Worm (Caenorhabditis elegans) whole organism, L4 larva: ENCODE data around the gene magu-2.

Experiments used
- D1046.2 ChIP-seq: fragments of 200-800 bp; sonication (Bioruptor generic); IDR thresholded peaks from 2 replicates; pipeline ENCODE4 v1.3.6; 2022; ENCODE audit warnings: missing genetic modification characterization, missing compliant biosample characterization
- F37D6.2 ChIP-seq: sonication (generic microtip); optimal IDR thresholded peaks from 2 replicates; lab custom pipeline; 2016; ENCODE audit warnings: mild to moderate bottlenecking, missing genetic modification characterization, missing compliant biosample characterization
- F44E2.7 ChIP-seq: fragments of 200-800 bp; sonication (Bioruptor generic); IDR thresholded peaks from 2 replicates; pipeline ENCODE4 v2.1.2; 2022; ENCODE audit warnings: missing genetic modification characterization, missing compliant biosample characterization
- F49E8.2 ChIP-seq: sonication (generic microtip); optimal IDR thresholded peaks from 2 replicates; lab custom pipeline; 2016; ENCODE audit warnings: missing compliant biosample characterization, mild to moderate bottlenecking, missing genetic modification characterization, borderline replicate concordance
- T26A8.4 ChIP-seq: fragments of 200-800 bp; sonication (Bioruptor generic); IDR thresholded peaks from 2 replicates; pipeline ENCODE4 v1.3.6; 2022; ENCODE audit warnings: missing genetic modification characterization, missing compliant biosample characterization
- ZK337.2 ChIP-seq: fragments of 200-800 bp; sonication (Bioruptor generic); IDR thresholded peaks from 2 replicates; pipeline ENCODE4 v1.3.6; 2022; ENCODE audit warnings: missing genetic modification reagents, missing genetic modification characterization, missing compliant biosample characterization
- ZK546.5 ChIP-seq, 2 experiments: sonication (generic microtip); optimal IDR thresholded peaks; 2 replicates each; lab custom pipeline; 2017; ENCODE audit warnings: missing biosample characterization in 2 of 2, missing genetic modification characterization in 2 of 2
- aly-2 ChIP-seq: sonication (generic microtip); optimal IDR thresholded peaks from 2 replicates; lab custom pipeline; 2018; ENCODE audit warnings: missing biosample characterization, missing genetic modification characterization
- ama-1 ChIP-seq: fragments of 150-350 bp; optimal IDR thresholded peaks from 2 replicates; lab custom pipeline; 2014; ENCODE audit warnings: inconsistent platforms, mixed read lengths
- arid-1 ChIP-seq: fragments of 200-800 bp; sonication (Bioruptor generic); conservative IDR thresholded peaks from 2 replicates; pipeline ENCODE4 v1.3.6; 2022; ENCODE audit warnings: missing genetic modification reagents, missing genetic modification characterization, missing compliant biosample characterization
- ceh-20 ChIP-seq: fragments of 200-800 bp; sonication (Bioruptor generic); IDR thresholded peaks from 2 replicates; pipeline ENCODE4 v1.3.6; 2022; ENCODE audit warnings: missing genetic modification reagents, missing genetic modification characterization, missing compliant biosample characterization
- ceh-32 ChIP-seq: sonication (generic microtip); optimal IDR thresholded peaks from 2 replicates; lab custom pipeline; 2016; ENCODE audit warnings: mild to moderate bottlenecking, missing genetic modification characterization, missing compliant biosample characterization; ENCODE audit not compliant: poor library complexity
- ceh-44 ChIP-seq: fragments of 200-800 bp; sonication (Bioruptor generic); IDR thresholded peaks from 2 replicates; pipeline ENCODE4 v1.3.6; 2022; ENCODE audit warnings: missing genetic modification reagents, missing genetic modification characterization, missing compliant biosample characterization
- ceh-62 ChIP-seq: sonication (generic microtip); optimal IDR thresholded peaks from 2 replicates; lab custom pipeline; 2017; ENCODE audit warnings: missing biosample characterization, missing genetic modification characterization
- cey-2 ChIP-seq: sonication (generic microtip); optimal IDR thresholded peaks from 3 replicates; lab custom pipeline; 2017; ENCODE audit warnings: missing genetic modification characterization, mild to moderate bottlenecking, missing compliant biosample characterization, antibody characterized with exemption, borderline replicate concordance; ENCODE audit not compliant: insufficient read depth
- daf-12 ChIP-seq: fragments of 150-350 bp; optimal IDR thresholded peaks from 2 replicates; lab custom pipeline; 2014; ENCODE audit warnings: missing biosample characterization, missing genetic modification reagents, missing genetic modification characterization
- daf-16 ChIP-seq, 3 experiments: sonication (generic microtip); optimal IDR thresholded peaks; 2 replicates each; lab custom pipeline; 2016 to 2017; ENCODE audit warnings: missing genetic modification characterization in 3 of 3, missing genetic modification reagents in 3 of 3, mild to moderate bottlenecking in 2 of 3, missing compliant biosample characterization in 2 of 3, missing biosample characterization in 1 of 3, moderate library complexity in 1 of 3
- daf-8 ChIP-seq: fragments of 200-800 bp; sonication (Bioruptor generic); IDR thresholded peaks from 2 replicates; pipeline ENCODE4 v1.3.6; 2022; ENCODE audit warnings: missing genetic modification characterization, missing compliant biosample characterization
- dmd-8 ChIP-seq: fragments of 200-800 bp; sonication (Bioruptor generic); IDR thresholded peaks from 2 replicates; pipeline ENCODE4 v1.3.6; 2022; ENCODE audit warnings: missing genetic modification characterization, missing compliant biosample characterization
- duxl-1 ChIP-seq: sonication (generic microtip); optimal IDR thresholded peaks from 2 replicates; lab custom pipeline; 2016; ENCODE audit warnings: mild to moderate bottlenecking, missing genetic modification characterization, moderate library complexity, missing compliant biosample characterization; ENCODE audit not compliant: poor library complexity
- egl-27 ChIP-seq: sonication (generic microtip); optimal IDR thresholded peaks from 3 replicates; lab custom pipeline; 2017; ENCODE audit warnings: missing biosample characterization, missing genetic modification reagents, missing genetic modification characterization
- fkh-10 ChIP-seq: fragments of 150-350 bp; optimal IDR thresholded peaks from 2 replicates; lab custom pipeline; 2014; ENCODE audit warnings: missing biosample characterization, missing genetic modification reagents, missing genetic modification characterization
- hlh-11 ChIP-seq: fragments of 200-800 bp; sonication (Bioruptor generic); optimal IDR thresholded peaks from 2 replicates; lab custom pipeline; 2018; ENCODE audit warnings: mild to moderate bottlenecking, missing genetic modification characterization, missing compliant biosample characterization
- hmg-1.1 ChIP-seq: fragments of 200-800 bp; sonication (Bioruptor generic); IDR thresholded peaks from 2 replicates; pipeline ENCODE4 v1.3.6; 2022; ENCODE audit warnings: missing genetic modification reagents, missing genetic modification characterization, missing compliant biosample characterization
- jun-1 ChIP-seq: fragments of 150-350 bp; optimal IDR thresholded peaks from 2 replicates; lab custom pipeline; 2014; ENCODE audit warnings: missing biosample characterization, missing genetic modification reagents, missing genetic modification characterization
- lim-7 ChIP-seq: fragments of 200-800 bp; sonication (Bioruptor generic); IDR thresholded peaks from 2 replicates; pipeline ENCODE4 v1.3.6; 2022; ENCODE audit warnings: missing genetic modification characterization, missing compliant biosample characterization
- lin-15B ChIP-seq: fragments of 150-350 bp; sonication (generic microtip); optimal IDR thresholded peaks from 3 replicates; lab custom pipeline; 2014; ENCODE audit warnings: missing biosample characterization, missing genetic modification characterization
- lsy-2 ChIP-seq, 2 experiments: fragments of 150-350 bp in 1 of 2; sonication (generic microtip) in 1 of 2; optimal IDR thresholded peaks; 2 replicates each; lab custom pipeline; 2014 to 2017; ENCODE audit warnings: missing biosample characterization in 2 of 2, missing genetic modification characterization in 2 of 2
- madf-5 ChIP-seq, 2 experiments: fragments of 200-800 bp; sonication (Bioruptor generic); IDR thresholded peaks; 2 replicates each; pipeline ENCODE4 v1.3.6; 2022; ENCODE audit warnings: missing compliant biosample characterization in 2 of 2, missing genetic modification characterization in 2 of 2
- madf-9 ChIP-seq: fragments of 200-800 bp; sonication (Bioruptor generic); conservative IDR thresholded peaks from 2 replicates; pipeline ENCODE4 v1.3.6; 2022; ENCODE audit warnings: missing genetic modification reagents, missing genetic modification characterization, missing compliant biosample characterization
- mdt-29 ChIP-seq: fragments of 200-800 bp; sonication (Bioruptor generic); IDR thresholded peaks from 2 replicates; pipeline ENCODE4 v1.3.6; 2022; ENCODE audit warnings: missing genetic modification reagents, missing genetic modification characterization, missing compliant biosample characterization
- mep-1 ChIP-seq: fragments of 150-350 bp; sonication (generic microtip); optimal IDR thresholded peaks from 3 replicates; lab custom pipeline; 2014; ENCODE audit warnings: missing biosample characterization, missing genetic modification characterization
- mes-2 ChIP-seq: sonication (generic microtip); optimal IDR thresholded peaks from 2 replicates; lab custom pipeline; 2016; ENCODE audit warnings: missing genotype, mild to moderate bottlenecking, missing genetic modification characterization, missing compliant biosample characterization; ENCODE audit not compliant: poor library complexity, severe bottlenecking
- mxl-2 ChIP-seq: fragments of 200-800 bp; sonication (Bioruptor generic); conservative IDR thresholded peaks from 2 replicates; pipeline ENCODE4 v1.3.6; 2022; ENCODE audit warnings: missing genetic modification reagents, missing genetic modification characterization, missing compliant biosample characterization
- mxl-3 ChIP-seq: fragments of 200-800 bp; sonication (Bioruptor generic); optimal IDR thresholded peaks from 2 replicates; lab custom pipeline; 2018; ENCODE audit warnings: mild to moderate bottlenecking, missing genetic modification characterization, missing compliant biosample characterization
- nhr-102 ChIP-seq: sonication (generic microtip); optimal IDR thresholded peaks from 2 replicates; lab custom pipeline; 2016; ENCODE audit warnings: mild to moderate bottlenecking, missing genetic modification characterization, moderate library complexity, missing compliant biosample characterization
- nhr-237 ChIP-seq: sonication (generic microtip); optimal IDR thresholded peaks from 2 replicates; lab custom pipeline; 2017; ENCODE audit warnings: missing biosample characterization, missing genetic modification characterization
- nhr-41 ChIP-seq: fragments of 200-800 bp; sonication (Bioruptor generic); IDR thresholded peaks from 2 replicates; pipeline ENCODE4 v1.3.6; 2022; ENCODE audit warnings: missing genetic modification reagents, missing genetic modification characterization, missing compliant biosample characterization
- saeg-2 ChIP-seq: fragments of 200-800 bp; sonication (Bioruptor generic); IDR thresholded peaks from 2 replicates; pipeline ENCODE4 v1.3.6; 2022; ENCODE audit warnings: missing genetic modification reagents, missing genetic modification characterization, missing compliant biosample characterization
- set-16 ChIP-seq: fragments of 200-800 bp; sonication (Bioruptor generic); IDR thresholded peaks from 2 replicates; pipeline ENCODE4 v1.3.6; 2022; ENCODE audit warnings: missing genetic modification reagents, missing genetic modification characterization, missing compliant biosample characterization
- snpc-1.2 ChIP-seq: fragments of 200-800 bp; sonication (Bioruptor generic); IDR thresholded peaks from 2 replicates; pipeline ENCODE4 v1.3.6; 2022; ENCODE audit warnings: missing genetic modification reagents, missing genetic modification characterization, missing compliant biosample characterization
- snpc-4 ChIP-seq: fragments of 150-350 bp; optimal IDR thresholded peaks from 2 replicates; lab custom pipeline; 2014; ENCODE audit warnings: missing biosample characterization, missing genetic modification characterization
- tag-97 ChIP-seq: fragments of 200-800 bp; sonication (Bioruptor generic); IDR thresholded peaks from 2 replicates; pipeline ENCODE4 v1.3.6; 2022; ENCODE audit warnings: missing genetic modification characterization, missing compliant biosample characterization
- tra-1 ChIP-seq: fragments of 200-800 bp; sonication (Bioruptor generic); IDR thresholded peaks from 2 replicates; pipeline ENCODE4 v1.3.6; 2022; ENCODE audit warnings: missing genetic modification reagents, missing genetic modification characterization, missing compliant biosample characterization
- zfp-2 ChIP-seq: sonication (generic microtip); optimal IDR thresholded peaks from 2 replicates; lab custom pipeline; 2016; ENCODE audit warnings: mild to moderate bottlenecking, missing genetic modification characterization, missing compliant biosample characterization
- zfp-3 ChIP-seq: fragments of 200-800 bp; sonication (Bioruptor generic); conservative IDR thresholded peaks from 2 replicates; pipeline ENCODE4 v1.3.6; 2022; ENCODE audit warnings: missing genetic modification reagents, missing genetic modification characterization, missing compliant biosample characterization
- zip-2 ChIP-seq: fragments of 150-350 bp; optimal IDR thresholded peaks from 2 replicates; lab custom pipeline; 2014; ENCODE audit warnings: missing biosample characterization, missing genetic modification characterization
- ztf-7 ChIP-seq: fragments of 150-350 bp; optimal IDR thresholded peaks from 2 replicates; lab custom pipeline; 2014; ENCODE audit warnings: missing biosample characterization, missing genetic modification characterization

Gene magu-2

ce11 chrV:8769154-8769553 lies 31.7 kb downstream of the magu-2 start (continued):
- TF ChIP-seq zfp-3 (GFP tag; lab: Robert Waterston, UW), result peak; percentile 60; the same call in 1 of the 2 replicates
- no peak for TF ChIP-seq madf-9 (GFP tag; lab: Robert Waterston, UW)
- no peak for TF ChIP-seq D1046.2 (GFP tag; lab: Robert Waterston, UW)
- no peak for TF ChIP-seq mes-2 (tag; lab: Kevin White, UChicago)
- TF ChIP-seq hmg-1.1 (GFP tag; lab: Robert Waterston, UW), result no peak

DNA sequence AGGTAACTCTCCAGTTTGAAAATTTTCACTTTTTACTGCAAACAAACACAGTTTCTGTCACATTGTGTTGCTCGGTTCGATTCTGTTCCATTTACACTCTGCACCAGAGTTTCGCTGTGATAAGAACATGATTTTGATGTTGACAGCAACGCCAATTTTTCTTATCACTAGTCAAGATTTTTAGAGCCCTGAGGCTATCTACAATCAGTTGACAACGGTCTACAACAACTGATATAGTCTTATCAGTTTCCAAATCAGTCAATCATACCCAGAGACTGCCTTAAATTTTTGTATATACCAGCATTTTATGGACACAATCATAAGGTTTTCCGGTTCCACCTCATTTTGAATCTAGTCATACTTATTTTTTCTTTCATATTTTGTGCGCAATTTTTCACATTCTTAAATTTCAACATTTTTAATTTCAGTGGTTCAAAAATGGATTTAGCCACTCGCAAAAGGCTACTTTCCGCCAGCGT lies 32.3 kb downstream of the magu-2 start, which contains the start of gene B0507.3:
Gene B0507.3, plus strand, starts transcription at position 429 of the 479 bp plus-strand sequence.
- TF ChIP-seq ztf-7 (tag; lab: Kevin White, UChicago) (no peak), lin-15B (no peak), ceh-20 (GFP tag; lab: Robert Waterston, UW) (no peak; the same call in 1 of the 2 replicates), mdt-29 (no peak), snpc-1.2 (GFP tag; lab: Robert Waterston, UW) (no peak), hlh-11 (peak; percentile 94), egl-27 (tag; lab: Kevin White, UChicago) (no peak), set-16 (GFP tag; lab: Robert Waterston, UW) (no peak), D1046.2 (GFP tag; lab: Robert Waterston, UW) (no peak), arid-1 (GFP tag; lab: Robert Waterston, UW) (no peak), ceh-32 (tag; lab: Kevin White, UChicago) (no peak), hmg-1.1 (GFP tag; lab: Robert Waterston, UW) (no peak), F49E8.2 (tag; lab: Kevin White, UChicago) (no peak), daf-8 (GFP tag; lab: Robert Waterston, UW) (no peak), saeg-2 (no peak), zip-2 (tag; lab: Kevin White, UChicago) (no peak), mxl-3 (GFP tag; lab: Kevin White, UChicago) (peak; percentile 7), jun-1 (tag; lab: Kevin White, UChicago) (no peak), dmd-8 (GFP tag; lab: Robert Waterston, UW) (no peak), ama-1 (lab: Kevin White, UChicago) (no peak), cey-2 (tag; lab: Kevin White, UChicago) (peak; percentile 70), tra-1 (peak; percentile 98), fkh-10 (GFP tag; lab: Kevin White, UChicago) (no peak), daf-12 (tag; lab: Kevin White, UChicago) (no peak), nhr-102 (peak; percentile 85), F44E2.7 (GFP tag; lab: Robert Waterston, UW) (no peak), tag-97 (GFP tag; lab: Robert Waterston, UW) (no peak), T26A8.4 (GFP tag; lab: Robert Waterston, UW) (no peak), ceh-62 (tag; lab: Kevin White, UChicago) (no peak), zfp-2 (tag; lab: Kevin White, UChicago) (no peak), duxl-1 (no peak), ZK337.2 (GFP tag; lab: Robert Waterston, UW) (no peak), nhr-237 (tag; lab: Kevin White, UChicago) (no peak), F37D6.2 (tag; lab: Kevin White, UChicago) (no peak), madf-5 (GFP tag; IDR thresholded peaks at IDR 0.05; lab: Robert Waterston, UW) (no peak), ceh-44 (no peak), lsy-2 (tag; optimal IDR thresholded peaks at IDR 0.05; lab: Kevin White, UChicago) (no peak), nhr-41 (peak; percentile 77), madf-9 (GFP tag; lab: Robert Waterston, UW) (no peak), lim-7 (GFP tag; lab: Robert Waterston, UW) (no peak), daf-16 (GFP tag; optimal IDR thresholded peaks at IDR 0.05; lab: Kevin White, UChicago) (peak in 1 of 2 experiments; percentile 93), daf-16 (tag; optimal IDR thresholded peaks at IDR 0.05; lab: Kevin White, UChicago) (peak; percentile 98), aly-2 (tag; lab: Kevin White, UChicago) (no peak), snpc-4 (tag; lab: Kevin White, UChicago) (no peak), mxl-2 (no peak), zfp-3 (GFP tag; lab: Robert Waterston, UW) (no peak), mep-1 (no peak), ZK546.5 (tag; optimal IDR thresholded peaks at IDR 0.05; lab: Kevin White, UChicago) (no peak)
